Fruit fly (Drosophila melanogaster): ENCODE measurements around the gene CG13658.

dm6 chr3R:25303857-25304440 is 16.7 kb downstream of the CG13658 start, which contains the start of gene CG31436:
- no peak for TF ChIP-seq CG8478 (optimal IDR thresholded peaks at IDR 0.05)
- no peak for TF ChIP-seq CTCF (optimal IDR thresholded peaks at IDR 0.05)

Data from S2 (cell line).